Worm (Caenorhabditis elegans) whole organism, L2 larva: ENCODE data around the gene twk-24.

Experiments
- C34F6.9 ChIP-seq: fragments of 150-350 bp; optimal IDR thresholded peaks from 2 replicates; lab custom pipeline; 2014; ENCODE audit warnings: missing biosample characterization, missing genetic modification characterization
- F13H6.1 ChIP-seq: sonication (generic microtip); optimal IDR thresholded peaks from 2 replicates; lab custom pipeline; 2016; ENCODE audit warnings: missing genetic modification characterization, missing compliant biosample characterization
- R02D3.7 ChIP-seq: fragments of 150-350 bp; optimal IDR thresholded peaks from 2 replicates; lab custom pipeline; 2014; ENCODE audit warnings: missing biosample characterization, missing genetic modification characterization
- Y55F3AM.14 ChIP-seq: fragments of 200-800 bp; sonication (Bioruptor generic); optimal IDR thresholded peaks from 2 replicates; lab custom pipeline; 2018; ENCODE audit warnings: mild to moderate bottlenecking, missing genetic modification characterization, missing compliant biosample characterization
- ZK546.5 ChIP-seq: sonication (generic microtip); optimal IDR thresholded peaks from 2 replicates; lab custom pipeline; 2017; ENCODE audit warnings: missing biosample characterization, missing genetic modification characterization
- alr-1 ChIP-seq: fragments of 150-350 bp; optimal IDR thresholded peaks from 2 replicates; lab custom pipeline; 2014; ENCODE audit warnings: missing biosample characterization, missing genetic modification characterization
- aly-2 ChIP-seq: fragments of 150-350 bp; optimal IDR thresholded peaks from 2 replicates; lab custom pipeline; 2014; ENCODE audit warnings: missing biosample characterization, missing genetic modification characterization
- ama-1 ChIP-seq: fragments of 150-350 bp; optimal IDR thresholded peaks from 2 replicates; lab custom pipeline; 2018; ENCODE audit warnings: inconsistent platforms
- blmp-1 ChIP-seq: sonication (generic microtip); optimal IDR thresholded peaks from 2 replicates; lab custom pipeline; 2017; ENCODE audit warnings: missing genetic modification characterization, mild to moderate bottlenecking, missing compliant biosample characterization, antibody characterized with exemption, moderate library complexity; ENCODE audit not compliant: insufficient read depth
- ceh-16 ChIP-seq: fragments of 150-350 bp; optimal IDR thresholded peaks from 2 replicates; lab custom pipeline; 2014; ENCODE audit warnings: missing biosample characterization, missing genetic modification characterization
- ceh-82 ChIP-seq: fragments of 150-350 bp; optimal IDR thresholded peaks from 2 replicates; lab custom pipeline; 2014; ENCODE audit warnings: missing biosample characterization, missing genetic modification characterization
- crh-2 ChIP-seq: sonication (generic microtip); optimal IDR thresholded peaks from 2 replicates; lab custom pipeline; 2017; ENCODE audit warnings: missing biosample characterization, missing genetic modification characterization
- dmd-4 ChIP-seq: sonication (generic microtip); optimal IDR thresholded peaks from 2 replicates; lab custom pipeline; 2017; ENCODE audit warnings: missing biosample characterization, missing genetic modification characterization
- egl-27 ChIP-seq: sonication (generic microtip); optimal IDR thresholded peaks from 3 replicates; lab custom pipeline; 2017; ENCODE audit warnings: missing biosample characterization, missing genetic modification reagents, missing genetic modification characterization
- elt-1 ChIP-seq: fragments of 150-350 bp; optimal IDR thresholded peaks from 2 replicates; lab custom pipeline; 2014; ENCODE audit warnings: missing biosample characterization, missing genetic modification characterization
- elt-3 ChIP-seq: sonication (generic microtip); optimal IDR thresholded peaks from 2 replicates; lab custom pipeline; 2017; ENCODE audit warnings: missing biosample characterization, missing genetic modification characterization
- fos-1 ChIP-seq: fragments of 150-350 bp; optimal IDR thresholded peaks from 2 replicates; lab custom pipeline; 2014; ENCODE audit warnings: missing biosample characterization, missing genetic modification characterization
- gmeb-1 ChIP-seq: fragments of 150-350 bp; optimal IDR thresholded peaks from 2 replicates; lab custom pipeline; 2014; ENCODE audit warnings: missing biosample characterization, missing genetic modification characterization
- lin-11 ChIP-seq: fragments of 150-350 bp; sonication (generic microtip); optimal IDR thresholded peaks from 2 replicates; lab custom pipeline; 2014; ENCODE audit warnings: missing biosample characterization, missing genetic modification characterization, inconsistent platforms, mixed read lengths
- lin-13 ChIP-seq: fragments of 150-350 bp; optimal IDR thresholded peaks from 2 replicates; lab custom pipeline; 2014; ENCODE audit warnings: missing biosample characterization, missing genetic modification reagents, missing genetic modification characterization
- lin-39 ChIP-seq: fragments of 150-350 bp; optimal IDR thresholded peaks from 2 replicates; lab custom pipeline; 2014; ENCODE audit warnings: missing biosample characterization, missing genetic modification reagents, missing genetic modification characterization
- lsy-2 ChIP-seq, 2 experiments: fragments of 150-350 bp in 1 of 2; sonication (generic microtip) in 1 of 2; optimal IDR thresholded peaks; 2 replicates each; lab custom pipeline; 2014 to 2017; ENCODE audit warnings: missing biosample characterization in 2 of 2, missing genetic modification characterization in 2 of 2
- mab-5 ChIP-seq: fragments of 150-350 bp; optimal IDR thresholded peaks from 2 replicates; lab custom pipeline; 2014; ENCODE audit warnings: missing biosample characterization, missing genetic modification characterization
- mbf-1 ChIP-seq: sonication (generic microtip); optimal IDR thresholded peaks from 2 replicates; lab custom pipeline; 2017; ENCODE audit warnings: missing biosample characterization, missing genetic modification characterization
- mdl-1 ChIP-seq, 2 experiments: fragments of 150-350 bp in 1 of 2; sonication (generic microtip) in 1 of 2; optimal IDR thresholded peaks; 2 replicates each; lab custom pipeline; 2017; ENCODE audit warnings: missing biosample characterization in 2 of 2, missing genetic modification characterization in 2 of 2
- nhr-10 ChIP-seq: sonication (generic microtip); optimal IDR thresholded peaks from 2 replicates; lab custom pipeline; 2017; ENCODE audit warnings: missing biosample characterization, missing genetic modification characterization
- nhr-11 ChIP-seq: fragments of 150-350 bp; optimal IDR thresholded peaks from 2 replicates; lab custom pipeline; 2014; ENCODE audit warnings: missing biosample characterization, missing genetic modification characterization
- nhr-12 ChIP-seq: fragments of 150-350 bp; optimal IDR thresholded peaks from 2 replicates; lab custom pipeline; 2014; ENCODE audit warnings: missing biosample characterization, missing genetic modification characterization
- nhr-129 ChIP-seq: fragments of 150-350 bp; optimal IDR thresholded peaks from 2 replicates; lab custom pipeline; 2014; ENCODE audit warnings: missing biosample characterization, missing genetic modification characterization
- nhr-21 ChIP-seq: fragments of 150-350 bp; optimal IDR thresholded peaks from 2 replicates; lab custom pipeline; 2014; ENCODE audit warnings: missing biosample characterization, missing genetic modification characterization
- nhr-23 ChIP-seq: fragments of 150-350 bp; optimal IDR thresholded peaks from 2 replicates; lab custom pipeline; 2014; ENCODE audit warnings: missing biosample characterization, missing genetic modification reagents, missing genetic modification characterization
- nhr-237 ChIP-seq: fragments of 150-350 bp; optimal IDR thresholded peaks from 2 replicates; lab custom pipeline; 2014; ENCODE audit warnings: missing biosample characterization, missing genetic modification characterization
- nhr-25 ChIP-seq: fragments of 150-350 bp; sonication (generic microtip); optimal IDR thresholded peaks from 3 replicates; lab custom pipeline; 2014; ENCODE audit warnings: missing biosample characterization, missing genetic modification characterization
- nhr-6 ChIP-seq: fragments of 150-350 bp; optimal IDR thresholded peaks from 2 replicates; lab custom pipeline; 2014; ENCODE audit warnings: missing biosample characterization, missing genetic modification characterization
- nhr-77 ChIP-seq: fragments of 150-350 bp; optimal IDR thresholded peaks from 2 replicates; lab custom pipeline; 2014; ENCODE audit warnings: missing biosample characterization, missing genetic modification characterization
- peb-1 ChIP-seq: fragments of 150-350 bp; optimal IDR thresholded peaks from 2 replicates; lab custom pipeline; 2014; ENCODE audit warnings: missing biosample characterization, missing genetic modification characterization
- sem-4 ChIP-seq: fragments of 150-350 bp; optimal IDR thresholded peaks from 2 replicates; lab custom pipeline; 2014; ENCODE audit warnings: missing biosample characterization, missing genetic modification reagents, missing genetic modification characterization
- skn-1 ChIP-seq: sonication (generic microtip); optimal IDR thresholded peaks from 2 replicates; lab custom pipeline; 2017; ENCODE audit warnings: missing biosample characterization, missing genetic modification characterization
- sma-3 ChIP-seq: sonication (generic microtip); optimal IDR thresholded peaks from 2 replicates; lab custom pipeline; 2016; ENCODE audit warnings: missing genetic modification reagents, missing genetic modification characterization, missing compliant biosample characterization
- sma-9 ChIP-seq, 2 experiments: fragments of 150-350 bp in 1 of 2; sonication (generic microtip) in 1 of 2; optimal IDR thresholded peaks; 2 replicates each; lab custom pipeline; 2014 to 2016; ENCODE audit warnings: missing genetic modification characterization in 2 of 2, mild to moderate bottlenecking in 1 of 2, missing biosample characterization in 1 of 2, missing compliant biosample characterization in 1 of 2, missing genetic modification reagents in 1 of 2, moderate library complexity in 1 of 2
- snpc-4 ChIP-seq: fragments of 150-350 bp; optimal IDR thresholded peaks from 2 replicates; lab custom pipeline; 2014; ENCODE audit warnings: missing biosample characterization, missing genetic modification characterization
- unc-39 ChIP-seq: fragments of 150-350 bp; optimal IDR thresholded peaks from 2 replicates; lab custom pipeline; 2014; ENCODE audit warnings: missing biosample characterization, missing genetic modification characterization
- unc-55 ChIP-seq: fragments of 150-350 bp; sonication (generic microtip); optimal IDR thresholded peaks from 3 replicates; lab custom pipeline; 2014; ENCODE audit warnings: missing biosample characterization, missing genetic modification reagents, missing genetic modification characterization
- unc-62 ChIP-seq: fragments of 150-350 bp; optimal IDR thresholded peaks from 2 replicates; lab custom pipeline; 2014; ENCODE audit warnings: missing biosample characterization, missing genetic modification reagents, missing genetic modification characterization
- zag-1 ChIP-seq: fragments of 150-350 bp; optimal IDR thresholded peaks from 2 replicates; lab custom pipeline; 2014; ENCODE audit warnings: missing biosample characterization, missing genetic modification characterization
- ztf-1 ChIP-seq: fragments of 200-800 bp; sonication (Bioruptor generic); conservative IDR thresholded peaks from 2 replicates; pipeline ENCODE4 v1.3.6; 2022; ENCODE audit warnings: missing genetic modification characterization, missing compliant biosample characterization
- ztf-11 ChIP-seq: sonication (generic microtip); optimal IDR thresholded peaks from 2 replicates; lab custom pipeline; 2017; ENCODE audit warnings: missing biosample characterization, missing genetic modification characterization
- ztf-4 ChIP-seq: fragments of 150-350 bp; optimal IDR thresholded peaks from 2 replicates; lab custom pipeline; 2014; ENCODE audit warnings: missing biosample characterization, missing genetic modification characterization

twk-24 gene

ce11 chrV:12295015-12295414 lies 25.9 kb upstream of the twk-24 start:
- TF ChIP-seq sem-4: peak; percentile 14
- peak; percentile 75 for TF ChIP-seq nhr-21
- TF ChIP-seq sma-3 (GFP tag; lab: Kevin White, UChicago): no peak
- no peak for TF ChIP-seq mab-5
- peak; percentile 19 for TF ChIP-seq sma-9 (GFP tag; optimal IDR thresholded peaks at IDR 0.05; lab: Kevin White, UChicago)
- TF ChIP-seq sma-9 (tag; optimal IDR thresholded peaks at IDR 0.05; lab: Kevin White, UChicago): no peak
- no peak for TF ChIP-seq nhr-10 (tag; lab: Kevin White, UChicago)

- no peak for TF ChIP-seq zag-1
- TF ChIP-seq gmeb-1 (tag; lab: Kevin White, UChicago): no peak
- TF ChIP-seq ceh-16 (tag; lab: Kevin White, UChicago): no peak
- TF ChIP-seq lin-11 (tag; lab: Kevin White, UChicago): no peak
- TF ChIP-seq egl-27 (tag; lab: Kevin White, UChicago): peak; percentile 22
- no peak for TF ChIP-seq Y55F3AM.14
- no peak for TF ChIP-seq elt-3 (tag; lab: Kevin White, UChicago)
- TF ChIP-seq sma-3 (GFP tag; lab: Kevin White, UChicago): peak; percentile 61
- TF ChIP-seq nhr-25 (tag; lab: Kevin White, UChicago): peak; percentile 28
- TF ChIP-seq mab-5: peak; percentile 12
Measured at ce11 chrV:12294091-12294490, 25.0 kb upstream of the twk-24 start.

- no peak for TF ChIP-seq peb-1 (tag; lab: Kevin White, UChicago)
- TF ChIP-seq nhr-12: no peak
- TF ChIP-seq blmp-1 (tag; lab: Kevin White, UChicago): peak; percentile 47
- TF ChIP-seq sma-9 (GFP tag; optimal IDR thresholded peaks at IDR 0.05; lab: Kevin White, UChicago): peak; percentile 95
- TF ChIP-seq sma-9 (tag; optimal IDR thresholded peaks at IDR 0.05; lab: Kevin White, UChicago): no peak
- TF ChIP-seq skn-1 (tag; lab: Kevin White, UChicago): no peak
- no peak for TF ChIP-seq nhr-6 (tag; lab: Kevin White, UChicago)
- no peak for TF ChIP-seq nhr-11 (tag; lab: Kevin White, UChicago)
- peak; percentile 77 for TF ChIP-seq R02D3.7 (tag; lab: Kevin White, UChicago)
- TF ChIP-seq lin-13 (GFP tag; lab: Kevin White, UChicago): peak; percentile 81
- peak; percentile 61 for TF ChIP-seq ztf-4
- TF ChIP-seq alr-1 (tag; lab: Kevin White, UChicago): no peak
- no peak for TF ChIP-seq mdl-1 (tag; optimal IDR thresholded peaks at IDR 0.05; lab: Kevin White, UChicago)
- peak; percentile 99 for TF ChIP-seq gmeb-1 (tag; lab: Kevin White, UChicago)
- peak; percentile 88 for TF ChIP-seq nhr-25 (tag; lab: Kevin White, UChicago)
- no peak for TF ChIP-seq mbf-1 (tag; lab: Kevin White, UChicago)
- TF ChIP-seq ZK546.5 (tag; lab: Kevin White, UChicago): peak; percentile 26
- peak; percentile 43 for TF ChIP-seq unc-62 (GFP tag; lab: Kevin White, UChicago)
- peak; percentile 90 for TF ChIP-seq sma-3 (GFP tag; lab: Kevin White, UChicago)
- no peak for TF ChIP-seq unc-39 (tag; lab: Kevin White, UChicago)
- no peak for TF ChIP-seq aly-2
- no peak for TF ChIP-seq lin-39 (tag; lab: Kevin White, UChicago)
- TF ChIP-seq crh-2: peak; percentile 91
- TF ChIP-seq lsy-2 (tag; optimal IDR thresholded peaks at IDR 0.05; lab: Kevin White, UChicago): peak; percentile 90 to 95
- peak; percentile 93 for TF ChIP-seq mab-5
- peak; percentile 91 for TF ChIP-seq C34F6.9
- TF ChIP-seq elt-1 (tag; lab: Kevin White, UChicago): no peak
- TF ChIP-seq dmd-4 (tag; lab: Kevin White, UChicago): peak; percentile 45
- TF ChIP-seq F13H6.1: peak; percentile 88
- peak; percentile 37 for TF ChIP-seq zag-1
- peak; percentile 83 for TF ChIP-seq sem-4
- TF ChIP-seq nhr-10 (tag; lab: Kevin White, UChicago): peak; percentile 70
- TF ChIP-seq ama-1 (lab: Kevin White, UChicago): peak; percentile 41
- peak; percentile 79 for TF ChIP-seq nhr-21
- TF ChIP-seq snpc-4 (tag; lab: Kevin White, UChicago): peak; percentile 74
- peak; percentile 53 for TF ChIP-seq ceh-82
- no peak for TF ChIP-seq elt-3 (tag; lab: Kevin White, UChicago)
- TF ChIP-seq Y55F3AM.14: peak; percentile 22
- TF ChIP-seq nhr-77: no peak
- TF ChIP-seq lin-11 (tag; lab: Kevin White, UChicago): peak; percentile 81
- TF ChIP-seq egl-27 (tag; lab: Kevin White, UChicago): peak; percentile 65
- TF ChIP-seq nhr-237 (tag; lab: Kevin White, UChicago): peak; percentile 56
- TF ChIP-seq fos-1 (tag; lab: Kevin White, UChicago): peak; percentile 69
- TF ChIP-seq ztf-11 (tag; lab: Kevin White, UChicago): no peak
- peak; percentile 75 for TF ChIP-seq ceh-16 (tag; lab: Kevin White, UChicago)
- peak; percentile 95 for TF ChIP-seq unc-55 (GFP tag; lab: Kevin White, UChicago)
- no peak for TF ChIP-seq ztf-1
- TF ChIP-seq nhr-129: peak; percentile 56
- no peak for TF ChIP-seq nhr-23 (tag; lab: Kevin White, UChicago)
Measured at ce11 chrV:12291587-12291986, 22.5 kb upstream of the twk-24 start, which contains the start of the genes srpa-68 and srh-16. Gene srpa-68, minus strand, starts transcription at chrV:12291658. Gene srh-16, plus strand, starts transcription at chrV:12291861.
